Fruit fly (Drosophila melanogaster) whole organism, embryonic: ENCODE measurements around the gene CG31381.

Experiments
- Ada2b ChIP-seq: fragments of 200-800 bp; sonication (Bioruptor generic); IDR thresholded peaks from 2 replicates; pipeline ENCODE4 v1.3.6; 2022; ENCODE audit warnings: missing biosample characterization, missing genetic modification characterization
- Atf6 ChIP-seq: fragments of 200-800 bp; sonication (Bioruptor generic); IDR thresholded peaks from 2 replicates; pipeline ENCODE4 v1.3.6; 2022; ENCODE audit warnings: missing biosample characterization, missing genetic modification characterization
- CG11695 ChIP-seq: fragments of 200-800 bp; sonication (Bioruptor generic); IDR thresholded peaks from 3 replicates; pipeline ENCODE4 v1.3.6; 2022; ENCODE audit warnings: missing biosample characterization, missing genetic modification characterization
- CG12744 ChIP-seq: fragments of 200-800 bp; sonication (Bioruptor generic); optimal IDR thresholded peaks from 2 replicates; lab custom pipeline; 2016; ENCODE audit warnings: missing biosample characterization, missing genetic modification characterization
- CG13287 ChIP-seq: fragments of 200-800 bp; sonication (Bioruptor generic); IDR thresholded peaks from 2 replicates; pipeline ENCODE4 v1.3.6; 2022; ENCODE audit warnings: missing biosample characterization, missing genetic modification characterization; ENCODE audit not compliant: partially characterized antibody
- CG13775 ChIP-seq: fragments of 200-800 bp; sonication (Bioruptor generic); optimal IDR thresholded peaks from 3 replicates; lab custom pipeline; 2017; ENCODE audit warnings: missing biosample characterization, mild to moderate bottlenecking, missing genetic modification characterization
- CG1529 ChIP-seq: fragments of 200-800 bp; sonication (Bioruptor generic); optimal IDR thresholded peaks from 3 replicates; lab custom pipeline; 2018; ENCODE audit warnings: missing biosample characterization, missing genetic modification characterization
- CG1602 ChIP-seq: fragments of 200-800 bp; sonication (Bioruptor generic); optimal IDR thresholded peaks from 3 replicates; lab custom pipeline; 2016; ENCODE audit warnings: missing biosample characterization, missing genetic modification characterization
- CG17186 ChIP-seq: fragments of 200-800 bp; sonication (Bioruptor generic); optimal IDR thresholded peaks from 3 replicates; lab custom pipeline; 2017; ENCODE audit warnings: missing biosample characterization, missing genetic modification reagents, missing genetic modification characterization
- CG17385 ChIP-seq: fragments of 200-800 bp; sonication (Bioruptor generic); optimal IDR thresholded peaks from 3 replicates; lab custom pipeline; 2018; ENCODE audit warnings: missing biosample characterization, mild to moderate bottlenecking, missing genetic modification characterization
- CG2120 ChIP-seq: fragments of 200-800 bp; sonication (Bioruptor generic); optimal IDR thresholded peaks from 3 replicates; lab custom pipeline; 2016; ENCODE audit warnings: missing biosample characterization, missing genetic modification characterization
- CG32767 ChIP-seq: fragments of 200-800 bp; sonication (Bioruptor generic); IDR thresholded peaks from 2 replicates; pipeline ENCODE4 v1.3.6; 2022; ENCODE audit warnings: missing biosample characterization, missing genetic modification characterization
- CG3407 ChIP-seq: fragments of 200-800 bp; sonication (Bioruptor generic); optimal IDR thresholded peaks from 2 replicates; lab custom pipeline; 2018; ENCODE audit warnings: missing biosample characterization, mild to moderate bottlenecking, missing genetic modification characterization
- CG34376 ChIP-seq: fragments of 200-800 bp; sonication (Bioruptor generic); optimal IDR thresholded peaks from 2 replicates; lab custom pipeline; 2018; ENCODE audit warnings: missing biosample characterization, mild to moderate bottlenecking, missing genetic modification characterization
- CG4424 ChIP-seq: fragments of 200-800 bp; sonication (Bioruptor generic); optimal IDR thresholded peaks from 3 replicates; lab custom pipeline; 2016; ENCODE audit warnings: missing biosample characterization, missing genetic modification characterization
- CG4730 ChIP-seq: fragments of 200-800 bp; sonication (Bioruptor generic); IDR thresholded peaks from 2 replicates; pipeline ENCODE4 v1.3.6; 2022; ENCODE audit warnings: missing biosample characterization, missing genetic modification characterization
- CG6254 ChIP-seq: fragments of 200-800 bp; sonication (Bioruptor generic); optimal IDR thresholded peaks from 3 replicates; lab custom pipeline; 2017; ENCODE audit warnings: mild to moderate bottlenecking, missing biosample characterization, missing genetic modification reagents, missing genetic modification characterization
- CG9215 ChIP-seq: fragments of 200-800 bp; sonication (Bioruptor generic); IDR thresholded peaks from 2 replicates; pipeline ENCODE4 v1.3.6; 2022; ENCODE audit warnings: missing biosample characterization, missing genetic modification characterization
- CrebB ChIP-seq: fragments of 200-800 bp; sonication (Bioruptor generic); optimal IDR thresholded peaks from 3 replicates; lab custom pipeline; 2018; ENCODE audit warnings: missing biosample characterization, mild to moderate bottlenecking, missing genetic modification characterization
- D ChIP-seq, 2 experiments: fragments of 200-800 bp in 1 of 2; fragments of >200 bp in 1 of 2; sonication (Bioruptor generic) in 1 of 2; optimal IDR thresholded peaks; 2 replicates in 1 of 2; 3 replicates in 1 of 2; lab custom pipeline; 2017; ENCODE audit warnings: mild to moderate bottlenecking in 1 of 2, missing biosample characterization in 1 of 2, missing genetic modification characterization in 1 of 2, missing genetic modification reagents in 1 of 2
- D19B ChIP-seq: fragments of 200-800 bp; sonication (Bioruptor generic); optimal IDR thresholded peaks from 2 replicates; lab custom pipeline; 2017; ENCODE audit warnings: missing biosample characterization, mild to moderate bottlenecking, missing genetic modification characterization
- Dek ChIP-seq: fragments of 200-800 bp; sonication (Bioruptor generic); optimal IDR thresholded peaks from 3 replicates; lab custom pipeline; 2019; ENCODE audit warnings: missing biosample characterization, mild to moderate bottlenecking, missing genetic modification characterization, moderate library complexity
- Gsc ChIP-seq: fragments of 200-800 bp; sonication (Bioruptor generic); IDR thresholded peaks from 2 replicates; pipeline ENCODE4 v1.3.6; 2022; ENCODE audit warnings: missing biosample characterization, missing genetic modification characterization
- HLH4C ChIP-seq: fragments of 200-800 bp; sonication (Bioruptor generic); IDR thresholded peaks from 3 replicates; pipeline ENCODE4 v1.3.6; 2022; ENCODE audit warnings: missing biosample characterization, missing genetic modification characterization; ENCODE audit not compliant: partially characterized antibody
- Hr39 ChIP-seq: fragments of >200 bp; optimal IDR thresholded peaks from 2 replicates; lab custom pipeline; 2017
- Hr51 ChIP-seq, 2 experiments: fragments of 200-800 bp; sonication (Bioruptor generic); optimal IDR thresholded peaks; 2 replicates in 1 of 2; 3 replicates in 1 of 2; lab custom pipeline; 2016 to 2018; ENCODE audit warnings: missing biosample characterization in 2 of 2, missing genetic modification characterization in 2 of 2, mild to moderate bottlenecking in 1 of 2, moderate library complexity in 1 of 2
- Lim3 ChIP-seq: fragments of 200-800 bp; sonication (Bioruptor generic); IDR thresholded peaks from 2 replicates; pipeline ENCODE4 v1.3.6; 2022; ENCODE audit warnings: missing biosample characterization, missing genetic modification characterization
- Ptx1 ChIP-seq: fragments of 200-800 bp; sonication (Bioruptor generic); IDR thresholded peaks from 2 replicates; pipeline ENCODE4 v1.3.6; 2022; ENCODE audit warnings: missing biosample characterization, missing genetic modification characterization
- Six4 ChIP-seq: fragments of 200-800 bp; sonication (Bioruptor generic); optimal IDR thresholded peaks from 2 replicates; lab custom pipeline; 2016; ENCODE audit warnings: missing biosample characterization, missing genetic modification characterization
- Sox102F ChIP-seq: fragments of 200-800 bp; sonication (Bioruptor generic); optimal IDR thresholded peaks from 2 replicates; lab custom pipeline; 2018; ENCODE audit warnings: missing biosample characterization, mild to moderate bottlenecking, missing genetic modification characterization, moderate library complexity
- Ssrp ChIP-seq: fragments of 200-800 bp; sonication (Bioruptor generic); optimal IDR thresholded peaks from 2 replicates; lab custom pipeline; 2018; ENCODE audit warnings: missing biosample characterization, mild to moderate bottlenecking, missing genetic modification characterization, moderate library complexity
- Stat92E ChIP-seq, 3 experiments: fragments of >200 bp in 2 of 3; fragments of 200-800 bp in 1 of 3; sonication (Bioruptor generic) in 1 of 3; optimal IDR thresholded peaks; 2 replicates each; lab custom pipeline; 2017 to 2019; ENCODE audit warnings: missing biosample characterization in 3 of 3, missing genetic modification characterization in 3 of 3, mild to moderate bottlenecking in 1 of 3, moderate library complexity in 1 of 3
- YL-1 ChIP-seq: fragments of 200-800 bp; sonication (Bioruptor generic); optimal IDR thresholded peaks from 3 replicates; lab custom pipeline; 2017; ENCODE audit warnings: missing biosample characterization, mild to moderate bottlenecking, missing genetic modification characterization
- crc ChIP-seq: fragments of 200-800 bp; sonication (Bioruptor generic); optimal IDR thresholded peaks from 2 replicates; lab custom pipeline; 2016; ENCODE audit warnings: missing biosample characterization, missing genetic modification characterization
- en ChIP-seq: fragments of 200-800 bp; sonication (Bioruptor generic); optimal IDR thresholded peaks from 2 replicates; lab custom pipeline; 2016; ENCODE audit warnings: missing biosample characterization, missing genetic modification characterization
- exex ChIP-seq: fragments of 200-800 bp; sonication (Bioruptor generic); optimal IDR thresholded peaks from 4 replicates; lab custom pipeline; 2018; ENCODE audit warnings: missing biosample characterization, mild to moderate bottlenecking, missing genetic modification characterization, moderate library complexity
- gcm ChIP-seq: fragments of 200-800 bp; sonication (Bioruptor generic); optimal IDR thresholded peaks from 2 replicates; lab custom pipeline; 2019; ENCODE audit warnings: missing biosample characterization, mild to moderate bottlenecking, missing genetic modification characterization, moderate library complexity
- gem ChIP-seq: fragments of 200-800 bp; sonication (Bioruptor generic); optimal IDR thresholded peaks from 2 replicates; lab custom pipeline; 2019; ENCODE audit warnings: missing biosample characterization, mild to moderate bottlenecking, missing genetic modification characterization, moderate library complexity
- maf-S ChIP-seq: fragments of 200-800 bp; sonication (Bioruptor generic); optimal IDR thresholded peaks from 2 replicates; lab custom pipeline; 2016; ENCODE audit warnings: missing biosample characterization, missing genetic modification characterization
- nau ChIP-seq: fragments of 200-800 bp; sonication (Bioruptor generic); optimal IDR thresholded peaks from 3 replicates; lab custom pipeline; 2017; ENCODE audit warnings: missing biosample characterization, mild to moderate bottlenecking, missing genetic modification characterization, missing genetic modification reagents
- oc ChIP-seq: fragments of 200-800 bp; sonication (Bioruptor generic); optimal IDR thresholded peaks from 2 replicates; lab custom pipeline; 2018; ENCODE audit warnings: missing biosample characterization, mild to moderate bottlenecking, missing genetic modification characterization, moderate library complexity
- ranshi ChIP-seq: fragments of 200-800 bp; sonication (Bioruptor generic); IDR thresholded peaks from 2 replicates; pipeline ENCODE4 v1.3.6; 2022; ENCODE audit warnings: missing biosample characterization, missing genetic modification characterization
- row ChIP-seq: fragments of 200-800 bp; sonication (Bioruptor generic); IDR thresholded peaks from 3 replicates; pipeline ENCODE4 v1.3.6; 2022; ENCODE audit warnings: missing biosample characterization, missing genetic modification characterization
- run ChIP-seq: fragments of 200-800 bp; sonication (Bioruptor generic); optimal IDR thresholded peaks from 3 replicates; lab custom pipeline; 2018; ENCODE audit warnings: missing biosample characterization, mild to moderate bottlenecking, missing genetic modification characterization
- sim ChIP-seq: fragments of 200-800 bp; sonication (Bioruptor generic); IDR thresholded peaks from 2 replicates; pipeline ENCODE4 v1.3.6; 2022; ENCODE audit warnings: missing biosample characterization, missing genetic modification characterization
- sob ChIP-seq: fragments of 200-800 bp; sonication (Bioruptor generic); IDR thresholded peaks from 2 replicates; pipeline ENCODE4 v1.3.6; 2022; ENCODE audit warnings: missing biosample characterization, missing genetic modification characterization
- tna ChIP-seq: fragments of 200-800 bp; sonication (Bioruptor generic); IDR thresholded peaks from 2 replicates; pipeline ENCODE4 v1.3.6; 2022; ENCODE audit warnings: missing biosample characterization, missing genetic modification characterization; ENCODE audit not compliant: partially characterized antibody
- vnd ChIP-seq: fragments of 200-800 bp; sonication (Bioruptor generic); IDR thresholded peaks from 3 replicates; pipeline ENCODE4 v1.3.6; 2022; ENCODE audit warnings: missing biosample characterization, missing genetic modification characterization; ENCODE audit not compliant: partially characterized antibody

The CG31381 gene

dm6 chr3R:24875939-24876842, 654 bp upstream of the CG31381 start, which contains the start of gene CG3744 (continued):
- TF ChIP-seq CG17385 (GFP tag; lab: Kevin White, UChicago) (peak; percentile 80), oc (peak; percentile 78), CG32767 (GFP tag; lab: Robert Waterston, UW) (peak; percentile 85), gem (peak; percentile 95), run (peak; percentile 63), D (optimal IDR thresholded peaks at IDR 0.05; lab: Kevin White, UChicago) (no peak), D (GFP tag; optimal IDR thresholded peaks at IDR 0.05; lab: Kevin White, UChicago) (peak; percentile 76), D19B (GFP tag; lab: Kevin White, UChicago) (peak; percentile 74), sim (GFP tag; lab: Robert Waterston, UW) (peak; percentile 49; the same call in 1 of the 2 replicates), CG6254 (peak; percentile 56), HLH4C (GFP tag; lab: Robert Waterston, UW) (peak; percentile 87), CG13287 (GFP tag; lab: Robert Waterston, UW) (peak; percentile 96), Gsc (GFP tag; lab: Robert Waterston, UW) (peak; percentile 65), CG34376 (peak; percentile 74), en (GFP tag; lab: Kevin White, UChicago) (no peak), sob (peak; percentile 96), YL-1 (GFP tag; lab: Kevin White, UChicago) (peak; percentile 50), exex (no peak), Dek (tag; lab: Kevin White, UChicago) (peak; percentile 95), Lim3 (GFP tag; lab: Robert Waterston, UW) (peak; percentile 70), CG2120 (GFP tag; lab: Kevin White, UChicago) (peak; percentile 92), CG3407 (GFP tag; lab: Kevin White, UChicago) (peak; percentile 78), CG13775 (peak; percentile 89), tna (GFP tag; lab: Robert Waterston, UW) (peak; percentile 88), gcm (GFP tag; lab: Kevin White, UChicago) (peak; percentile 76), CG1529 (GFP tag; lab: Kevin White, UChicago) (peak; percentile 66), Ssrp (tag; lab: Kevin White, UChicago) (peak; percentile 88), CG11695 (peak; percentile 89), Atf6 (peak; percentile 82), CG9215 (GFP tag; lab: Robert Waterston, UW) (peak; percentile 92), crc (GFP tag; lab: Kevin White, UChicago) (peak; percentile 25), CG12744 (GFP tag; lab: Kevin White, UChicago) (peak; percentile 60), ranshi (GFP tag; lab: Robert Waterston, UW) (peak; percentile 95), Ada2b (GFP tag; lab: Robert Waterston, UW) (peak; percentile 93), nau (GFP tag; lab: Kevin White, UChicago) (no peak), maf-S (GFP tag; lab: Kevin White, UChicago) (peak; percentile 36), CG4424 (GFP tag; lab: Kevin White, UChicago) (peak; percentile 88), CrebB (tag; lab: Kevin White, UChicago) (peak; percentile 69), Ptx1 (GFP tag; lab: Robert Waterston, UW) (peak; percentile 95), Stat92E (GFP tag; optimal IDR thresholded peaks at IDR 0.05; lab: Kevin White, UChicago) (no peak), CG4730 (peak; percentile 84), vnd (GFP tag; lab: Robert Waterston, UW) (peak; percentile 94), CG1602 (GFP tag; lab: Kevin White, UChicago) (peak; percentile 90), CG17186 (GFP tag; lab: Kevin White, UChicago) (peak; percentile 55), Six4 (GFP tag; lab: Kevin White, UChicago) (peak; percentile 86), Sox102F (GFP tag; lab: Kevin White, UChicago) (peak; percentile 90), Hr51 (GFP tag; optimal IDR thresholded peaks at IDR 0.05; lab: Kevin White, UChicago) (peak; percentile 79 to 87), row (GFP tag; lab: Robert Waterston, UW) (peak; percentile 98), Hr39 (peak; percentile 94)
